Worm (Caenorhabditis elegans): ENCODE measurements around the gene sqv-3.

DNA sequence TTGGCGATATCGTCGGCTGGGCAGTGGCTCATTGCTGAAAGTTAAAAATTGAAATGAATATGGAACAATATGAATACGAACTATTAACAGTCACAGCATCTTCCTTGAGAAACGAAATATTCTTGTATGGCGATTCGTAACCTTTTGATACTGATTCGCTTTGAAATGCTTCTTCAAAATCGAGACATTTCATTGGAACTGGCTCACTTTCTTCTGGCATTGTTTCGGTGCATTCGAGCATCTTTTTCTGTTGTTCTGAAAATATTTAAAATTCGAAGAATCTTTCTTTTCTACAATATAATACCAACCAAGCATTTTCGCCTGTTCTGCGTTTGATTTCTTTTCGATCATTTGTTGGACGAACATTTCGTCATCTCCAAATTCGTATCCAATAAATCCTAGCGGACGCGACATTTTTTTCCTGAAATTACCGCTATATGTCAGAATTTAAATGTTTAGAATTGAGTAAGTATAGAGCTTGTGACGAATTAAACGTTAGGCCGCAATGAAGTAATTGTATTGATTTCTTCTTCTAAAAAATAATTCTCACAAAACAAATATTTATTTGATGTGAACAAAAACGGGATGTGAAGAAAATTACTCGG lies 44.3 kb upstream of the sqv-3 start, which contains the start of gene lin-52:
- no peak for TF ChIP-seq dao-5 (tag; optimal IDR thresholded peaks at IDR 0.05)
- no peak for TF ChIP-seq W03F9.2 (tag; optimal IDR thresholded peaks at IDR 0.05)
- no peak for TF ChIP-seq him-1 (tag; optimal IDR thresholded peaks at IDR 0.05)
